Comparison of ENCODE assay signal across 2 fruit fly cellular contexts in the genomic region with DNA sequence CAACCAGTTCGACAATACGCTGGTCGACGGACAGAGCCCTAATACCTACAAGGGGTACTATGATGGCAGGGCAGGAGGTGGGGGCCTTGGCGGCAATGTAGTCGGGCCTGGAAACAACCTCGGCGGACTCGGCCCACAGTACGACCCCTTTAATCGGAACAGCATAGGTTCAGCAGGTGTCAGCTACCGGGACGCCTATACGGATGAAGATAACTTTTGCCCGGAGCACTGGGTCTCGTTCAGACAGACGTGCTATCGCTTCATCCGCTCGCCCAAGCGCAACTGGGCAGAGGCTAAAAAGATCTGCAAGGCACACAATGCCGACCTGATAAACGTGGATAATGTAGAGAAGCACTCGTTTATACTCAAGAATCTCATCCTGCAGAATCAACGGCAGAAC.
TF ChIP-seq lines count a peak whose summit lies in the region.

No protein-coding gene starts in this region.

- TF ChIP-seq CTCF in whole organism, embryonic (GFP tag; optimal IDR thresholded peaks at IDR 0.05; lab: Kevin White, UChicago), result no peak

TF ChIP-seq in whole organism, embryonic, 481 proteins besides CTCF, POLR2A, EP300 and RAD21:
- no peak for TF ChIP-seq scrt (GFP tag; optimal IDR thresholded peaks at IDR 0.05; lab: Kevin White, UChicago)
- TF ChIP-seq CG1024 (GFP tag; IDR thresholded peaks at IDR 0.05; lab: Robert Waterston, UW), result 0 out of 2 replicates have a peak, but pooled peaks have one; percentile 9
- TF ChIP-seq Med (GFP tag; lab: Kevin White, UChicago), result peak; percentile 39

TF ChIP-seq in whole organism, prepupa, 60 proteins besides CTCF, POLR2A, EP300 and RAD21:
- TF ChIP-seq CG4318 (GFP tag; optimal IDR thresholded peaks at IDR 0.05; lab: Kevin White, UChicago), result no peak
- TF ChIP-seq svp (GFP tag; lab: Kevin White, UChicago), result peak; percentile 91
